Worm (Caenorhabditis elegans): ENCODE measurements around the gene col-147.

Gene col-147

DNA sequence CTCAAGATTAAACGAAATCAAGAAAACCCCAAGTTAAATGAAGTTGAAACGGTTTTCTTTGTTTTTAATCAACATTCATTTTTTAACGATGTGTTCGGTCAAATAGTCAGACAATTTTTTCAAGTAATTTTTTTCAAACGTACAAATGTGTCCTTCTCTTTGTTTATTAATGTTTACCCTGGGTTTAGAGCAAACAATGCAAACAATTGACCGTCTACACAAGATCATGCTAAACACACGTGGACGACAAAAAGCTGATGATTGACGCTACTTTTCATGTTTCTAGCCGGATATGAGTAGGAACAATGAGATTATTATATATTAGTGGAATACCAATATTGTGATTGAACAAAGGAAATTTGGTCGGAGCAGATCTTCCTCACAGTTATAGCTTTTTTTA lies 11.7 kb downstream of the col-147 start:
- TF ChIP-seq pha-4 (tag; optimal IDR thresholded peaks at IDR 0.05) (peak; percentile 51), ceh-9 (tag; optimal IDR thresholded peaks at IDR 0.05) (no peak)

DNA sequence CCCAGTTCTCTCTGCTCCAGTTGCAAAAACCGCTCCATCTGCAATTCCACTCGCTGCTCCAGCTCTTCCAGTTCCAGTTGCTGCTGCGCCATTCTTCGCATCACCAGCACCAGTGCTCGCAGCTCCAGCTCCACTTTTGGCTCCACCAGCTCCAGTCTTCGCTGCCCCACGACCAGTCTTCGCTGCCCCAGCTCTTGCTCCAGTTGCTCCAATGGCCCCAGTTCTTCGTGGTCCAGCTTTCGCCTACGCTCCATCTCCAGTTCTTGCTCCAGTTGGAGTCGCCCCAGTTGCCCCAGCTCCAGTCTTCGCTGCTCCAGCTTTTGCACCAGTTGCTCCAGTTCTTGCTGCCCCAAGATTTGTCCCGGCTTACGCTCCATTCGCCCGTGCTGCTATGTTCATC lies 12.7 kb downstream of the col-147 start:
- TF ChIP-seq mdl-1 (tag; optimal IDR thresholded peaks at IDR 0.05), result no peak
- no peak for TF ChIP-seq nhr-28 (tag; optimal IDR thresholded peaks at IDR 0.05)
- no peak for TF ChIP-seq elt-3 (tag; optimal IDR thresholded peaks at IDR 0.05)
- no peak for TF ChIP-seq nhr-76 (tag; optimal IDR thresholded peaks at IDR 0.05)

DNA sequence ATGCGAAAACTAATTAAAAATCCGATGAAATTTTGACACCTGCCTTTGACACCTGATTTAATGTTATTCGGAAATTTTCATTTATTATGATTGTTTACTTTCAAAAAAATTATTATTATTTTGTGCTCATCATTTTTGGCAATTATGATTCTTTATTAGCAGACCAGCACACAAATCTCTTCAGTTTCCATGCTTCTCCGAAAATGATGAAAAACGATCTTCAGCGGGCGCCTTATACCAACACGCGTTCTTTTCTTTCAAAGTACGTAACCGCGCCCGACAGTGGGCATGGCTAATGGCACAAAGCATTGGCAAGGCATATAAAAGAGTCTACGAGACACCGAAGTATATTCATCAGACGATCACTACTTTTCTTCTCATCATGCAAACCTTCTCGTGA lies 13.3 kb downstream of the col-147 start, which contains the start of gene idpc-6:
Gene idpc-6 (plus strand): TSS at position 301 of the 400 bp plus-strand sequence.
- TF ChIP-seq nhr-76 (tag; optimal IDR thresholded peaks at IDR 0.05) (no peak), ceh-28 (tag; optimal IDR thresholded peaks at IDR 0.05) (no peak), egl-5 (tag; optimal IDR thresholded peaks at IDR 0.05) (no peak), ama-1 (optimal IDR thresholded peaks at IDR 0.05) (no peak), jun-1 (tag; optimal IDR thresholded peaks at IDR 0.05) (no peak), nhr-43 (tag; optimal IDR thresholded peaks at IDR 0.05; ENCODE audit: poor library complexity, severe bottlenecking) (no peak), nhr-237 (tag; optimal IDR thresholded peaks at IDR 0.05) (no peak), skn-1 (tag; optimal IDR thresholded peaks at IDR 0.05) (no peak), fos-1 (tag; optimal IDR thresholded peaks at IDR 0.05) (no peak), sea-2 (GFP tag; optimal IDR thresholded peaks at IDR 0.05) (no peak), elt-1 (tag; optimal IDR thresholded peaks at IDR 0.05) (no peak), aly-2 (tag; optimal IDR thresholded peaks at IDR 0.05) (no peak), zag-1 (tag; optimal IDR thresholded peaks at IDR 0.05) (no peak), hmg-11 (tag; optimal IDR thresholded peaks at IDR 0.05) (no peak)

DNA sequence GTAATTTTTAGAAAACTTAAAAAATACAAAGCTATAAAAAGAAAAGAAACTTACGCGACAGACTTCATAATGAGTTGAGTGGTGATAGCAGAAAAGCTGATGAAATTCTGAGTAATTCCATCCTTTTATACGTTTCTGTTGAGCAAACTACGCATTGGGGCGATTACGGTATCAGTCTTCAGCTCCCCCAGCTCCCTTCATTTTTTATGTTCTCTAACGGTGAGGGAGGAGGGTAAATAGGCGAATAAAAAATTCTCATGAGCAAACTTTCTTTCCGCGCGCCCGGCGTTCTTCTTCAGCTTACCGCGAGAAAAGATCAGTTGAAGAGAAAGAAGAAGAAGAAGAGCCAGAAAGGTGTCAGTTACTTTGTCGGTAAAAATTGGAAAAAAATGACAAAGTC lies 14.2 kb downstream of the col-147 start, which contains the start of gene idpc-7:
Gene idpc-7 (minus strand): TSS at position 101 of the 400 bp plus-strand sequence.
- no peak for TF ChIP-seq snpc-4 (tag; optimal IDR thresholded peaks at IDR 0.05)

DNA sequence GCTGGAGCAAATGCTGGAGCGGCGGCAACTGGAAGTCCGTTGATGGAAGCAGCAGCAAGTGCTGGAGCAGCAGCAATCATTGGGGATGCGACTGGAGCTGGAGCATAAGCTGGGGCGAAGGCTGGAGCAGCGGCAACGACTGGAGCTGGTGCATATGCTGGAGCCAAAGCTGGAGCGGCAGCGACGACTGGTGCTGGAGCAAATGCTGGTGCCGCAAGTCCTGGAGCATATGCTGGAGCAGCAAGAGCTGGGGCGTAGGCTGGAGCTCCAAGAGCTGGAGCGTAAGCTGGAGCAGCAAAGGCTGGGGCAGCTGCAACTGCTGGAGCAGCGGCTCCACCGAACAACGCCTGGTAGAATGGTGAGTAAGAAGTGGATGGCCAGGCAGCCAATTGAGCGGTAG lies 14.7 kb downstream of the col-147 start:
- TF ChIP-seq sea-2 (GFP tag; optimal IDR thresholded peaks at IDR 0.05) (no peak), pqm-1 (tag; optimal IDR thresholded peaks at IDR 0.05) (no peak), fos-1 (tag; optimal IDR thresholded peaks at IDR 0.05) (no peak), ceh-82 (tag; optimal IDR thresholded peaks at IDR 0.05) (no peak), lsy-12 (tag; optimal IDR thresholded peaks at IDR 0.05) (no peak), zag-1 (tag; optimal IDR thresholded peaks at IDR 0.05) (no peak), jun-1 (tag; optimal IDR thresholded peaks at IDR 0.05) (no peak)

DNA sequence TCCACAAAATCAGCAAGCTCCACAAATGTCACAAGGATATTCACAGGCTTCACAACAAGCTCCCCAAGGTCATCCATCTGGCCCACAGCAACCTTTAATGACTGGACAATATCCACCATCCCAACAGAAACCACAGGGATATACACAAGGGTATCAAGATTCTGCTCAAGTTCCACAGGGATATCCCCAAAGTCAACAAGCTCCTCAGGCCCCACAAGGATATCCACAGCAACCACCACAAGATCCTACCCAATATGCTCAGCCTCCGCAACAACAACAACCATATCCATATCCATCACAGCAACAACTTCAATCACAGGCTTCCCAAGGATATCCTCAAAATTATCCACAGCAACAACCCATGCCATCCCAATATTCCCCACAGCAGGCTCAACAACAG lies 16.5 kb downstream of the col-147 start:
- TF ChIP-seq elt-1 (tag; optimal IDR thresholded peaks at IDR 0.05), result no peak
- no peak for TF ChIP-seq lin-39 (tag; optimal IDR thresholded peaks at IDR 0.05)
- no peak for TF ChIP-seq fkh-2 (tag; optimal IDR thresholded peaks at IDR 0.05)
- no peak for TF ChIP-seq ceh-82 (tag; optimal IDR thresholded peaks at IDR 0.05)
- TF ChIP-seq nhr-28 (tag; optimal IDR thresholded peaks at IDR 0.05), result no peak
- TF ChIP-seq skn-1 (tag; optimal IDR thresholded peaks at IDR 0.05), result no peak
- TF ChIP-seq egl-5 (tag; optimal IDR thresholded peaks at IDR 0.05), result no peak
- no peak for TF ChIP-seq nhr-76 (tag; optimal IDR thresholded peaks at IDR 0.05)
- no peak for TF ChIP-seq ceh-16 (tag; optimal IDR thresholded peaks at IDR 0.05)
- no peak for TF ChIP-seq hmg-11 (tag; optimal IDR thresholded peaks at IDR 0.05)
- TF ChIP-seq daf-12 (tag; optimal IDR thresholded peaks at IDR 0.05), result no peak
- no peak for TF ChIP-seq tbx-2 (tag; optimal IDR thresholded peaks at IDR 0.05)

DNA sequence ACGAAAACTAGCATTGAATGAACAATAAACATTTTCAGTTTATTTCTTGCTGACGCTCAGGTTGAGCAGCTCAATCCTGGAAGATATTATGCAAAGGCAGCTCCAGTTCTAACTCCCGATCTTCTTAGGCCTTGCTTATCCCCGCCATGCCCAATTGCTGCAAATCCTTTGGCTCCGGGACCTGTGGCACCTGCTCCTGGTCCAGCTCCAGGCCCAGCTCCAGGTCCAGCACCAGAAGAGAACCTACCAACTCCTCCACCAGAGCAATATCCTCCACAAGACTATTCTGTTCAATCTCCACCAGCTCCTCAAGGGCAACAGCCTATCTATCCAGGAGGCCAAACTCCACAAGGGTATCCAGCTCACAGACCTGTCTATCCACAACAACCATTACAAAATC lies 17.0 kb downstream of the col-147 start:
- TF ChIP-seq ztf-4 (tag; optimal IDR thresholded peaks at IDR 0.05) (no peak), pha-4 (tag; optimal IDR thresholded peaks at IDR 0.05) (no peak), nhr-12 (tag; optimal IDR thresholded peaks at IDR 0.05) (no peak), nhr-237 (tag; optimal IDR thresholded peaks at IDR 0.05) (no peak), ZK546.5 (tag; optimal IDR thresholded peaks at IDR 0.05) (no peak), aly-2 (tag; optimal IDR thresholded peaks at IDR 0.05) (no peak), ceh-28 (tag; optimal IDR thresholded peaks at IDR 0.05) (no peak), zag-1 (tag; optimal IDR thresholded peaks at IDR 0.05) (no peak), hmg-11 (tag; optimal IDR thresholded peaks at IDR 0.05) (no peak), egl-5 (tag; optimal IDR thresholded peaks at IDR 0.05) (no peak), fkh-10 (GFP tag; optimal IDR thresholded peaks at IDR 0.05) (no peak)

Measured in whole organism, L3 larva.